Fruit fly (Drosophila melanogaster) whole organism, prepupa: Measurements from ENCODE around the gene nAChRalpha3.

ENCODE experiments used
- CG11762 ChIP-seq: fragments of 200-800 bp; sonication (Bioruptor generic); optimal IDR thresholded peaks from 3 replicates; lab custom pipeline; 2016; ENCODE audit warnings: missing biosample characterization, missing genetic modification characterization; ENCODE audit not compliant: insufficient read depth
- CG1621 ChIP-seq: fragments of 200-800 bp; sonication (Bioruptor generic); optimal IDR thresholded peaks from 3 replicates; lab custom pipeline; 2018; ENCODE audit warnings: missing biosample characterization, mild to moderate bottlenecking, missing genetic modification characterization
- CG8119 ChIP-seq: fragments of 200-800 bp; sonication (Bioruptor generic); IDR thresholded peaks from 3 replicates; pipeline ENCODE4 v1.3.6; 2022; ENCODE audit warnings: missing biosample characterization, missing genetic modification characterization
- CG9139 ChIP-seq: fragments of 200-800 bp; sonication (Bioruptor generic); optimal IDR thresholded peaks from 3 replicates; lab custom pipeline; 2017; ENCODE audit warnings: missing biosample characterization, mild to moderate bottlenecking, missing genetic modification characterization
- Hr4 ChIP-seq: fragments of 200-800 bp; sonication (Bioruptor generic); optimal IDR thresholded peaks from 3 replicates; lab custom pipeline; 2016; ENCODE audit warnings: missing biosample characterization, missing genetic modification characterization
- Sox14 ChIP-seq: fragments of 200-800 bp; sonication (Bioruptor generic); optimal IDR thresholded peaks from 3 replicates; lab custom pipeline; 2016; ENCODE audit warnings: missing biosample characterization, missing genetic modification characterization
- ss ChIP-seq, 2 experiments: fragments of 200-800 bp; sonication (Bioruptor generic); optimal IDR thresholded peaks; 2 replicates in 1 of 2; 3 replicates in 1 of 2; lab custom pipeline; 2017 to 2018; ENCODE audit warnings: mild to moderate bottlenecking in 2 of 2, missing biosample characterization in 2 of 2, missing genetic modification characterization in 2 of 2, moderate library complexity in 1 of 2

- TF ChIP-seq Hr4 (peak; percentile 70), CG11762 (GFP tag; lab: Kevin White, UChicago) (peak; percentile 14), CG1621 (tag; lab: Kevin White, UChicago) (no peak), Sox14 (peak; percentile 33), ss (GFP tag; optimal IDR thresholded peaks at IDR 0.05; lab: Kevin White, UChicago) (no peak), CG8119 (peak; percentile 79), CG9139 (GFP tag; lab: Kevin White, UChicago) (no peak)
Measured at dm6 chrX:8254739-8255326, 112.1 kb downstream of the nAChRalpha3 start.
